Worm (Caenorhabditis elegans) whole organism, late embryonic: ENCODE results near the gene nhr-63.

Experiments used
- C38D4.7 ChIP-seq: fragments of 200-800 bp; sonication (Bioruptor generic); optimal IDR thresholded peaks from 2 replicates; lab custom pipeline; 2018; ENCODE audit warnings: mild to moderate bottlenecking, missing genetic modification characterization, moderate library complexity, missing compliant biosample characterization
- F13H6.1 ChIP-seq: sonication (generic microtip); optimal IDR thresholded peaks from 2 replicates; lab custom pipeline; 2016; ENCODE audit warnings: missing genetic modification characterization, missing compliant biosample characterization
- K02D7.2 ChIP-seq: sonication (generic microtip); optimal IDR thresholded peaks from 2 replicates; lab custom pipeline; 2017; ENCODE audit warnings: mild to moderate bottlenecking, missing genetic modification characterization, missing compliant biosample characterization
- K09A11.1 ChIP-seq: sonication (generic microtip); optimal IDR thresholded peaks from 2 replicates; lab custom pipeline; 2017; ENCODE audit warnings: antibody characterized with exemption, mild to moderate bottlenecking, missing genetic modification characterization, missing compliant biosample characterization; ENCODE audit not compliant: insufficient read depth
- T23F11.4 ChIP-seq: fragments of 200-800 bp; sonication (Bioruptor generic); optimal IDR thresholded peaks from 2 replicates; lab custom pipeline; 2018; ENCODE audit warnings: mild to moderate bottlenecking, missing genetic modification characterization, missing compliant biosample characterization
- ahr-1 ChIP-seq: sonication (generic microtip); optimal IDR thresholded peaks from 2 replicates; lab custom pipeline; 2016; ENCODE audit warnings: missing genetic modification characterization, missing compliant biosample characterization
- ama-1 ChIP-seq: fragments of 150-350 bp; optimal IDR thresholded peaks from 2 replicates; lab custom pipeline; 2014
- ceh-14 ChIP-seq: sonication (generic microtip); optimal IDR thresholded peaks from 2 replicates; lab custom pipeline; 2016; ENCODE audit warnings: missing genotype, missing genetic modification characterization, missing compliant biosample characterization
- ceh-18 ChIP-seq: sonication (generic microtip); optimal IDR thresholded peaks from 2 replicates; lab custom pipeline; 2016; ENCODE audit warnings: missing genetic modification characterization, missing compliant biosample characterization
- ceh-19 ChIP-seq: fragments of 200-800 bp; sonication (Bioruptor generic); optimal IDR thresholded peaks from 2 replicates; lab custom pipeline; 2018; ENCODE audit warnings: mild to moderate bottlenecking, missing genetic modification characterization, missing compliant biosample characterization
- ceh-22 ChIP-seq: sonication (generic microtip); optimal IDR thresholded peaks from 2 replicates; lab custom pipeline; 2017; ENCODE audit warnings: missing biosample characterization, missing genetic modification characterization
- ceh-34 ChIP-seq: sonication (generic microtip); optimal IDR thresholded peaks from 2 replicates; lab custom pipeline; 2016; ENCODE audit warnings: mild to moderate bottlenecking, missing genetic modification characterization, missing compliant biosample characterization
- ceh-48 ChIP-seq: sonication (generic microtip); optimal IDR thresholded peaks from 2 replicates; lab custom pipeline; 2016; ENCODE audit warnings: missing genetic modification characterization, inconsistent platforms, missing compliant biosample characterization
- ceh-6 ChIP-seq: fragments of 200-800 bp; sonication (Bioruptor generic); optimal IDR thresholded peaks from 2 replicates; lab custom pipeline; 2018; ENCODE audit warnings: mild to moderate bottlenecking, missing genetic modification characterization, missing compliant biosample characterization
- ceh-9 ChIP-seq: sonication (generic microtip); optimal IDR thresholded peaks from 2 replicates; lab custom pipeline; 2016; ENCODE audit warnings: mild to moderate bottlenecking, missing genetic modification characterization, inconsistent platforms, missing compliant biosample characterization
- che-1 ChIP-seq: sonication (generic microtip); optimal IDR thresholded peaks from 2 replicates; lab custom pipeline; 2016; ENCODE audit warnings: mild to moderate bottlenecking, missing genetic modification characterization, missing compliant biosample characterization
- dmd-4 ChIP-seq: sonication (generic microtip); optimal IDR thresholded peaks from 2 replicates; lab custom pipeline; 2016; ENCODE audit warnings: borderline replicate concordance, missing genetic modification characterization, missing compliant biosample characterization
- dve-1 ChIP-seq: sonication (generic microtip); optimal IDR thresholded peaks from 2 replicates; lab custom pipeline; 2017; ENCODE audit warnings: antibody characterized with exemption, mild to moderate bottlenecking, missing genetic modification characterization, missing compliant biosample characterization
- elt-4 ChIP-seq: sonication (generic microtip); optimal IDR thresholded peaks from 2 replicates; lab custom pipeline; 2016; ENCODE audit warnings: missing genetic modification characterization, missing compliant biosample characterization
- fax-1 ChIP-seq: sonication (generic microtip); optimal IDR thresholded peaks from 2 replicates; lab custom pipeline; 2016; ENCODE audit warnings: missing genotype, missing genetic modification characterization, missing compliant biosample characterization
- fkh-10 ChIP-seq: fragments of 150-350 bp; optimal IDR thresholded peaks from 2 replicates; lab custom pipeline; 2014; ENCODE audit warnings: missing biosample characterization, missing genetic modification reagents, missing genetic modification characterization
- fkh-6 ChIP-seq: sonication (generic microtip); optimal IDR thresholded peaks from 2 replicates; lab custom pipeline; 2016; ENCODE audit warnings: missing genetic modification characterization, missing compliant biosample characterization
- gmeb-2 ChIP-seq: sonication (generic microtip); optimal IDR thresholded peaks from 2 replicates; lab custom pipeline; 2016; ENCODE audit warnings: missing genetic modification characterization, inconsistent platforms, missing compliant biosample characterization
- hlh-13 ChIP-seq: fragments of 200-800 bp; sonication (Bioruptor generic); optimal IDR thresholded peaks from 2 replicates; lab custom pipeline; 2018; ENCODE audit warnings: mild to moderate bottlenecking, missing genetic modification characterization, missing compliant biosample characterization
- hlh-30 ChIP-seq: sonication (generic microtip); optimal IDR thresholded peaks from 2 replicates; lab custom pipeline; 2017; ENCODE audit warnings: antibody characterized with exemption, missing genetic modification characterization, missing compliant biosample characterization; ENCODE audit not compliant: insufficient read depth
- hlh-6 ChIP-seq: sonication (generic microtip); optimal IDR thresholded peaks from 2 replicates; lab custom pipeline; 2016; ENCODE audit warnings: missing genotype, missing genetic modification characterization, missing compliant biosample characterization
- hlh-8 ChIP-seq: sonication (generic microtip); optimal IDR thresholded peaks from 2 replicates; lab custom pipeline; 2016; ENCODE audit warnings: missing genotype, missing genetic modification characterization, missing compliant biosample characterization
- madf-2 ChIP-seq: sonication (generic microtip); optimal IDR thresholded peaks from 2 replicates; lab custom pipeline; 2017; ENCODE audit warnings: missing genetic modification characterization, missing compliant biosample characterization
- nfya-1 ChIP-seq: sonication (generic microtip); optimal IDR thresholded peaks from 2 replicates; lab custom pipeline; 2017; ENCODE audit warnings: missing genetic modification characterization, mild to moderate bottlenecking, missing compliant biosample characterization, antibody characterized with exemption, moderate library complexity
- nhr-11 ChIP-seq: fragments of 150-350 bp; optimal IDR thresholded peaks from 2 replicates; lab custom pipeline; 2014; ENCODE audit warnings: missing biosample characterization, missing genetic modification characterization
- nhr-232 ChIP-seq: sonication (generic microtip); optimal IDR thresholded peaks from 2 replicates; lab custom pipeline; 2016; ENCODE audit warnings: missing genetic modification characterization, missing compliant biosample characterization
- npax-4 ChIP-seq: sonication (generic microtip); optimal IDR thresholded peaks from 2 replicates; lab custom pipeline; 2016; ENCODE audit warnings: missing genetic modification characterization, missing compliant biosample characterization
- pha-2 ChIP-seq: sonication (generic microtip); optimal IDR thresholded peaks from 2 replicates; lab custom pipeline; 2017; ENCODE audit warnings: mild to moderate bottlenecking, missing genetic modification characterization, missing compliant biosample characterization
- pqm-1 ChIP-seq: sonication (generic microtip); optimal IDR thresholded peaks from 2 replicates; lab custom pipeline; 2016; ENCODE audit warnings: missing genetic modification characterization, missing compliant biosample characterization
- pros-1 ChIP-seq: fragments of 150-350 bp; optimal IDR thresholded peaks from 2 replicates; lab custom pipeline; 2014; ENCODE audit warnings: missing biosample characterization, missing genetic modification reagents, missing genetic modification characterization
- rnt-1 ChIP-seq: sonication (generic microtip); optimal IDR thresholded peaks from 2 replicates; lab custom pipeline; 2016; ENCODE audit warnings: missing genetic modification characterization, missing compliant biosample characterization
- sdc-2 ChIP-seq: sonication (generic microtip); optimal IDR thresholded peaks from 2 replicates; lab custom pipeline; 2016; ENCODE audit warnings: missing genotype, missing genetic modification characterization, missing compliant biosample characterization
- sox-2 ChIP-seq: fragments of 200-800 bp; sonication (Bioruptor generic); IDR thresholded peaks from 2 replicates; pipeline ENCODE4 v1.3.6; 2022; ENCODE audit warnings: missing genetic modification reagents, missing genetic modification characterization, missing compliant biosample characterization
- sox-4 ChIP-seq: sonication (generic microtip); optimal IDR thresholded peaks from 2 replicates; lab custom pipeline; 2017; ENCODE audit warnings: mild to moderate bottlenecking, missing genetic modification characterization, inconsistent platforms, missing compliant biosample characterization
- syd-9 ChIP-seq: sonication (generic microtip); optimal IDR thresholded peaks from 2 replicates; lab custom pipeline; 2016; ENCODE audit warnings: mild to moderate bottlenecking, missing genetic modification characterization, moderate library complexity, missing compliant biosample characterization
- tbx-2 ChIP-seq: sonication (generic microtip); optimal IDR thresholded peaks from 2 replicates; lab custom pipeline; 2016; ENCODE audit warnings: missing genetic modification characterization, missing compliant biosample characterization
- tbx-7 ChIP-seq: sonication (generic microtip); optimal IDR thresholded peaks from 2 replicates; lab custom pipeline; 2016; ENCODE audit warnings: missing genotype, missing genetic modification characterization, missing compliant biosample characterization
- ttx-3 ChIP-seq: sonication (generic microtip); optimal IDR thresholded peaks from 2 replicates; lab custom pipeline; 2016; ENCODE audit warnings: missing genetic modification reagents, missing genetic modification characterization, missing compliant biosample characterization
- unc-3 ChIP-seq, 2 experiments: fragments of 200-800 bp in 1 of 2; sonication (Bioruptor generic) in 1 of 2; sonication (generic microtip) in 1 of 2; conservative IDR thresholded peaks in 1 of 2; optimal IDR thresholded peaks in 1 of 2; 2 replicates each; pipeline versions ENCODE4 v1.3.6 to Lab custom; 2016 to 2022; ENCODE audit warnings: missing compliant biosample characterization in 2 of 2, missing genetic modification characterization in 2 of 2, missing genetic modification reagents in 1 of 2
- unc-42 ChIP-seq: sonication (generic microtip); optimal IDR thresholded peaks from 2 replicates; lab custom pipeline; 2016; ENCODE audit warnings: missing genotype, missing genetic modification characterization, missing compliant biosample characterization
- unc-55 ChIP-seq: sonication (generic microtip); optimal IDR thresholded peaks from 2 replicates; lab custom pipeline; 2017; ENCODE audit warnings: missing biosample characterization, missing genetic modification reagents, missing genetic modification characterization
- zip-5 ChIP-seq: sonication (generic microtip); optimal IDR thresholded peaks from 2 replicates; lab custom pipeline; 2016; ENCODE audit warnings: missing genetic modification characterization, missing compliant biosample characterization
- ztf-16 ChIP-seq: sonication (generic microtip); optimal IDR thresholded peaks from 2 replicates; lab custom pipeline; 2017; ENCODE audit warnings: missing genetic modification characterization, missing compliant biosample characterization

nhr-63 gene

DNA sequence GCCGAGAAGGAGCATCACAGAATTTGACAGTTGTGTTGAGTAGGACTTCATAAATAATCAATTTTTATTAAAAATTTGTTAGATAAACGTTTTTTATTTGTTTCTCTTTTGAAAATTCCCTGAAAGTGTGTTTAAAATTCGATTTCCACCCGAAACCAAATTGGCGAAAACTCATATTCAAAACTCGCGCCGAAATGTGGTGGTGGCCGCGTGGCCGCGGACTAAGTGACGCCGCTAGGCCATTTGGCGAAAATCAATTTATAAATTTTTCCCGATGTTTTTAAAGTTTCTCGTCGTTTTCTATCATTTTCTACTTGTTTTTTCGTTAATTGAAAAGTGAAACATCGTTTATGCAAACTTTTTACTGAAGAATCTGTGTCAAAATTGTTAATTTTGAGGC is 20.2 kb downstream of the nhr-63 start (continued):
- TF ChIP-seq che-1 (tag; lab: Kevin White, UChicago) (no peak), sox-2 (no peak), nhr-232 (tag; lab: Kevin White, UChicago) (no peak), syd-9 (tag; lab: Kevin White, UChicago) (no peak), unc-3 (GFP tag; conservative IDR thresholded peaks at IDR 0.05; lab: Robert Waterston, UW) (no peak), unc-3 (tag; optimal IDR thresholded peaks at IDR 0.05; lab: Kevin White, UChicago) (no peak), ahr-1 (tag; lab: Kevin White, UChicago) (no peak), gmeb-2 (tag; lab: Kevin White, UChicago) (peak; percentile 23), ama-1 (lab: Kevin White, UChicago) (no peak), ceh-34 (peak; percentile 57), zip-5 (tag; lab: Kevin White, UChicago) (peak; percentile 68), pqm-1 (no peak), ceh-19 (GFP tag; lab: Kevin White, UChicago) (no peak), npax-4 (tag; lab: Kevin White, UChicago) (no peak), ceh-18 (tag; lab: Kevin White, UChicago) (no peak), unc-55 (GFP tag; lab: Kevin White, UChicago) (no peak), ttx-3 (no peak), dve-1 (no peak), nhr-11 (tag; lab: Kevin White, UChicago) (no peak), rnt-1 (peak; percentile 28), pros-1 (tag; lab: Kevin White, UChicago) (no peak), hlh-8 (peak; percentile 74), nfya-1 (tag; lab: Kevin White, UChicago) (no peak), fax-1 (peak; percentile 43), dmd-4 (no peak), ceh-6 (GFP tag; lab: Kevin White, UChicago) (no peak), sdc-2 (peak; percentile 47), K09A11.1 (no peak), hlh-6 (tag; lab: Kevin White, UChicago) (no peak), tbx-7 (tag; lab: Kevin White, UChicago) (peak; percentile 85), pha-2 (no peak), K02D7.2 (tag; lab: Kevin White, UChicago) (no peak), C38D4.7 (GFP tag; lab: Kevin White, UChicago) (no peak), T23F11.4 (GFP tag; lab: Kevin White, UChicago) (no peak), tbx-2 (tag; lab: Kevin White, UChicago) (no peak), ztf-16 (peak; percentile 6), ceh-48 (tag; lab: Kevin White, UChicago) (peak; percentile 29), elt-4 (tag; lab: Kevin White, UChicago) (no peak), hlh-30 (tag; lab: Kevin White, UChicago) (no peak), hlh-13 (no peak)

ce11 chrV:16023051-16023450 is 20.7 kb downstream of the nhr-63 start, which contains the start of gene cwc-15:
TSS of gene cwc-15 (plus strand) at chrV:16023351.
- TF ChIP-seq unc-42 (no peak), ceh-9 (tag; lab: Kevin White, UChicago) (no peak), sdc-2 (no peak), ceh-14 (no peak)
- TF ChIP-seq, all 69 proteins: peak for 0

- TF ChIP-seq hlh-30 (tag; lab: Kevin White, UChicago) (no peak), unc-3 (GFP tag; conservative IDR thresholded peaks at IDR 0.05; lab: Robert Waterston, UW) (no peak), unc-3 (tag; optimal IDR thresholded peaks at IDR 0.05; lab: Kevin White, UChicago) (no peak), fkh-10 (GFP tag; lab: Kevin White, UChicago) (no peak), ceh-18 (tag; lab: Kevin White, UChicago) (no peak), nhr-11 (tag; lab: Kevin White, UChicago) (no peak), F13H6.1 (tag; lab: Kevin White, UChicago) (no peak), ceh-9 (tag; lab: Kevin White, UChicago) (no peak), T23F11.4 (GFP tag; lab: Kevin White, UChicago) (no peak), tbx-7 (tag; lab: Kevin White, UChicago) (no peak), C38D4.7 (GFP tag; lab: Kevin White, UChicago) (no peak), ceh-22 (tag; lab: Kevin White, UChicago) (no peak), sox-4 (tag; lab: Kevin White, UChicago) (no peak), elt-4 (tag; lab: Kevin White, UChicago) (no peak), pqm-1 (no peak), fax-1 (no peak), fkh-6 (tag; lab: Kevin White, UChicago) (no peak), ztf-16 (no peak), ceh-6 (GFP tag; lab: Kevin White, UChicago) (no peak), ahr-1 (tag; lab: Kevin White, UChicago) (no peak), madf-2 (tag; lab: Kevin White, UChicago) (no peak)
Measured at ce11 chrV:16023559-16023958, 21.2 kb downstream of the nhr-63 start.
